Fruit fly (Drosophila melanogaster): ENCODE measurements around the gene TMEM216.

dm6 chr3R:8715851-8716550, at the start of gene TMEM216:
- TF ChIP-seq CG4496 (GFP tag; IDR thresholded peaks at IDR 0.05) (0 out of 3 replicates have a peak, but pooled peaks have one; percentile 17), CG13204 (GFP tag; optimal IDR thresholded peaks at IDR 0.05) (no peak), CG17806 (tag; optimal IDR thresholded peaks at IDR 0.05) (no peak)

Data from whole organism, pupa.